Worm (Caenorhabditis elegans) whole organism, late embryonic: ENCODE measurements around the gene Y38F1A.8.
A peak's percentile ranks its signal among the peaks of the same experiment; 100 is the strongest.

Source experiments
- ama-1 ChIP-seq: fragments of 150-350 bp; optimal IDR thresholded peaks from 2 replicates; lab custom pipeline; 2014
- dve-1 ChIP-seq: sonication (generic microtip); optimal IDR thresholded peaks from 2 replicates; lab custom pipeline; 2017; ENCODE audit warnings: antibody characterized with exemption, mild to moderate bottlenecking, missing genetic modification characterization, missing compliant biosample characterization

- no peak for TF ChIP-seq ama-1 (lab: Kevin White, UChicago)
- peak; percentile 69 for TF ChIP-seq dve-1
These were observed 30.0 kb upstream of the Y38F1A.8 start for ce11 chrII:13030567-13031188.
